Fruit fly (Drosophila melanogaster) whole organism, embryonic: ENCODE results near the gene CG31473.

Source experiments
- Atf3 ChIP-seq: fragments of 200-800 bp; sonication (Bioruptor generic); optimal IDR thresholded peaks from 3 replicates; lab custom pipeline; 2016; ENCODE audit warnings: missing biosample characterization, missing genetic modification characterization
- Awh ChIP-seq: fragments of 200-800 bp; sonication (Bioruptor generic); IDR thresholded peaks from 2 replicates; pipeline ENCODE4, ENCODE4 v1.3.6; 2022; ENCODE audit warnings: missing biosample characterization, missing genetic modification characterization
- CG10209 ChIP-seq: fragments of 200-800 bp; sonication (Bioruptor generic); optimal IDR thresholded peaks from 3 replicates; lab custom pipeline; 2017; ENCODE audit warnings: missing biosample characterization, mild to moderate bottlenecking, missing genetic modification characterization, missing genetic modification reagents
- CG10321 ChIP-seq: fragments of 200-800 bp; sonication (Bioruptor generic); IDR thresholded peaks from 2 replicates; pipeline ENCODE4 v1.3.6; 2022; ENCODE audit warnings: missing biosample characterization, missing genetic modification characterization
- CG12155 ChIP-seq: fragments of 200-800 bp; sonication (Bioruptor generic); optimal IDR thresholded peaks from 3 replicates; lab custom pipeline; 2016; ENCODE audit warnings: missing biosample characterization, missing genetic modification characterization
- CG12219 ChIP-seq: fragments of 200-800 bp; sonication (Bioruptor generic); optimal IDR thresholded peaks from 3 replicates; lab custom pipeline; 2018; ENCODE audit warnings: missing biosample characterization, mild to moderate bottlenecking, missing genetic modification characterization
- CG1233 ChIP-seq: fragments of 200-800 bp; sonication (Bioruptor generic); optimal IDR thresholded peaks from 4 replicates; lab custom pipeline; 2018; ENCODE audit warnings: missing biosample characterization, mild to moderate bottlenecking, missing genetic modification characterization
- CG13123 ChIP-seq: fragments of 200-800 bp; sonication (Bioruptor generic); optimal IDR thresholded peaks from 2 replicates; lab custom pipeline; 2016; ENCODE audit warnings: missing biosample characterization, missing genetic modification characterization
- CG13775 ChIP-seq: fragments of 200-800 bp; sonication (Bioruptor generic); optimal IDR thresholded peaks from 3 replicates; lab custom pipeline; 2017; ENCODE audit warnings: missing biosample characterization, mild to moderate bottlenecking, missing genetic modification characterization
- CG2129 ChIP-seq: fragments of 200-800 bp; sonication (Bioruptor generic); IDR thresholded peaks from 2 replicates; pipeline ENCODE4 v1.3.6; 2022; ENCODE audit warnings: missing biosample characterization, missing genetic modification characterization; ENCODE audit not compliant: partially characterized antibody
- CG31365 ChIP-seq: fragments of 200-800 bp; sonication (Bioruptor generic); optimal IDR thresholded peaks from 2 replicates; lab custom pipeline; 2018; ENCODE audit warnings: missing biosample characterization, mild to moderate bottlenecking, missing genetic modification characterization
- CG3407 ChIP-seq: fragments of 200-800 bp; sonication (Bioruptor generic); optimal IDR thresholded peaks from 2 replicates; lab custom pipeline; 2018; ENCODE audit warnings: missing biosample characterization, mild to moderate bottlenecking, missing genetic modification characterization
- CG4282 ChIP-seq: fragments of 200-800 bp; sonication (Bioruptor generic); optimal IDR thresholded peaks from 2 replicates; lab custom pipeline; 2016; ENCODE audit warnings: missing biosample characterization, missing genetic modification characterization
- CG4730 ChIP-seq: fragments of 200-800 bp; sonication (Bioruptor generic); IDR thresholded peaks from 2 replicates; pipeline ENCODE4 v1.3.6; 2022; ENCODE audit warnings: missing biosample characterization, missing genetic modification characterization
- CG6272 ChIP-seq: fragments of 200-800 bp; sonication (Bioruptor generic); IDR thresholded peaks from 2 replicates; pipeline ENCODE4 v1.3.6; 2022; ENCODE audit warnings: missing biosample characterization, missing genetic modification characterization
- CG6654 ChIP-seq: fragments of 200-800 bp; sonication (Bioruptor generic); optimal IDR thresholded peaks from 2 replicates; lab custom pipeline; 2017; ENCODE audit warnings: missing biosample characterization, mild to moderate bottlenecking, missing genetic modification characterization
- CG7987 ChIP-seq: fragments of 200-800 bp; sonication (Bioruptor generic); optimal IDR thresholded peaks from 2 replicates; lab custom pipeline; 2018; ENCODE audit warnings: missing biosample characterization, mild to moderate bottlenecking, missing genetic modification characterization, moderate library complexity
- CG8388 ChIP-seq: fragments of 200-800 bp; sonication (Bioruptor generic); optimal IDR thresholded peaks from 2 replicates; lab custom pipeline; 2019; ENCODE audit warnings: missing biosample characterization, mild to moderate bottlenecking, missing genetic modification characterization, moderate library complexity
- CG8478 ChIP-seq: fragments of >200 bp; optimal IDR thresholded peaks from 2 replicates; lab custom pipeline; 2018
- CG8924 ChIP-seq: fragments of 200-800 bp; optimal IDR thresholded peaks from 3 replicates; lab custom pipeline; 2019; ENCODE audit warnings: missing biosample characterization, mild to moderate bottlenecking, missing genetic modification characterization, moderate library complexity
- CG9437 ChIP-seq: fragments of 200-800 bp; sonication (Bioruptor generic); optimal IDR thresholded peaks from 2 replicates; lab custom pipeline; 2018; ENCODE audit warnings: missing biosample characterization, mild to moderate bottlenecking, missing genetic modification characterization
- Hmx ChIP-seq: fragments of 200-800 bp; sonication (Bioruptor generic); optimal IDR thresholded peaks from 2 replicates; lab custom pipeline; 2016; ENCODE audit warnings: missing biosample characterization, missing genetic modification characterization
- Hr78 ChIP-seq, 2 experiments: fragments of 200-800 bp in 1 of 2; fragments of >200 bp in 1 of 2; sonication (Bioruptor generic) in 1 of 2; optimal IDR thresholded peaks; 2 replicates each; lab custom pipeline; 2017 to 2019; ENCODE audit warnings: missing biosample characterization in 2 of 2, missing genetic modification characterization in 2 of 2, mild to moderate bottlenecking in 1 of 2, moderate library complexity in 1 of 2
- Hsf ChIP-seq: fragments of 200-800 bp; sonication (Bioruptor generic); optimal IDR thresholded peaks from 3 replicates; lab custom pipeline; 2016; ENCODE audit warnings: missing biosample characterization, missing genetic modification characterization
- Mrtf ChIP-seq: fragments of 200-800 bp; sonication (Bioruptor generic); IDR thresholded peaks from 3 replicates; pipeline ENCODE4 v1.3.6; 2022; ENCODE audit warnings: missing biosample characterization, missing genetic modification characterization
- NC2β ChIP-seq: fragments of 200-800 bp; sonication (Bioruptor generic); optimal IDR thresholded peaks from 2 replicates; lab custom pipeline; 2016; ENCODE audit warnings: missing biosample characterization, missing genetic modification characterization
- NK7.1 ChIP-seq: fragments of 200-800 bp; sonication (Bioruptor generic); optimal IDR thresholded peaks from 3 replicates; lab custom pipeline; 2016; ENCODE audit warnings: missing biosample characterization, missing genetic modification characterization
- Opbp ChIP-seq: fragments of 200-800 bp; sonication (Bioruptor generic); IDR thresholded peaks from 3 replicates; pipeline ENCODE4 v1.3.6; 2022; ENCODE audit warnings: missing biosample characterization, missing genetic modification characterization; ENCODE audit not compliant: partially characterized antibody
- PHDP ChIP-seq: fragments of 200-800 bp; sonication (Bioruptor generic); optimal IDR thresholded peaks from 3 replicates; lab custom pipeline; 2018; ENCODE audit warnings: missing biosample characterization, mild to moderate bottlenecking, missing genetic modification characterization, moderate library complexity
- Sin3A ChIP-seq: fragments of >200 bp; optimal IDR thresholded peaks from 2 replicates; lab custom pipeline; 2018
- Spps ChIP-seq: fragments of 200-800 bp; sonication (Bioruptor generic); optimal IDR thresholded peaks from 2 replicates; lab custom pipeline; 2018; ENCODE audit warnings: missing biosample characterization, mild to moderate bottlenecking, missing genetic modification characterization
- Xrp1 ChIP-seq: fragments of 200-800 bp; sonication (Bioruptor generic); IDR thresholded peaks from 2 replicates; pipeline ENCODE4 v1.3.6; 2022; ENCODE audit warnings: missing biosample characterization, missing genetic modification characterization
- bigmax ChIP-seq: fragments of 200-800 bp; sonication (Bioruptor generic); optimal IDR thresholded peaks from 2 replicates; lab custom pipeline; 2018; ENCODE audit warnings: missing biosample characterization, mild to moderate bottlenecking, missing genetic modification characterization
- bowl ChIP-seq: fragments of 200-800 bp; sonication (Bioruptor generic); IDR thresholded peaks from 2 replicates; pipeline ENCODE4 v1.3.6; 2022; ENCODE audit warnings: missing biosample characterization, missing genetic modification characterization
- cas ChIP-seq: fragments of 200-800 bp; sonication (Bioruptor generic); IDR thresholded peaks from 2 replicates; pipeline ENCODE4 v1.3.6; 2022; ENCODE audit warnings: missing biosample characterization, missing genetic modification characterization
- danr ChIP-seq: fragments of 200-800 bp; sonication (Bioruptor generic); IDR thresholded peaks from 2 replicates; pipeline ENCODE4 v1.3.6; 2022; ENCODE audit warnings: missing biosample characterization, missing genetic modification characterization
- dati ChIP-seq: fragments of 200-800 bp; sonication (Bioruptor generic); IDR thresholded peaks from 2 replicates; pipeline ENCODE4 v1.3.6; 2022; ENCODE audit warnings: missing biosample characterization, missing genetic modification characterization
- insv ChIP-seq, 2 experiments: fragments of 200-800 bp; sonication (Bioruptor generic); optimal IDR thresholded peaks; 3 replicates each; lab custom pipeline; 2016 to 2018; ENCODE audit warnings: missing biosample characterization in 2 of 2, missing genetic modification characterization in 2 of 2
- jing ChIP-seq: fragments of 200-800 bp; sonication (Bioruptor generic); optimal IDR thresholded peaks from 2 replicates; lab custom pipeline; 2018; ENCODE audit warnings: missing biosample characterization, mild to moderate bottlenecking, missing genetic modification characterization
- nmo ChIP-seq: fragments of 200-800 bp; sonication (Bioruptor generic); optimal IDR thresholded peaks from 2 replicates; lab custom pipeline; 2018; ENCODE audit warnings: missing biosample characterization, mild to moderate bottlenecking, missing genetic modification characterization, moderate library complexity
- onecut ChIP-seq: fragments of 200-800 bp; sonication (Bioruptor generic); IDR thresholded peaks from 2 replicates; pipeline ENCODE4 v1.3.6; 2022; ENCODE audit warnings: missing biosample characterization, missing genetic modification characterization
- p53 ChIP-seq: fragments of 200-800 bp; sonication (Bioruptor generic); optimal IDR thresholded peaks from 2 replicates; lab custom pipeline; 2016; ENCODE audit warnings: missing biosample characterization, missing genetic modification characterization
- pan ChIP-seq, 4 experiments: fragments of >200 bp in 3 of 4; fragments of 200-800 bp in 1 of 4; sonication (Bioruptor generic) in 1 of 4; optimal IDR thresholded peaks in 3 of 4; IDR thresholded peaks in 1 of 4; 2 replicates each; pipeline versions ENCODE4 v1.3.6 to Lab custom; 2017 to 2022; ENCODE audit warnings: missing biosample characterization in 2 of 4, missing genetic modification characterization in 2 of 4, mixed read lengths in 1 of 4
- pita ChIP-seq: fragments of 200-800 bp; sonication (Bioruptor generic); optimal IDR thresholded peaks from 2 replicates; lab custom pipeline; 2017; ENCODE audit warnings: missing biosample characterization, mild to moderate bottlenecking, missing genetic modification characterization
- prd ChIP-seq, 3 experiments: fragments of >200 bp in 2 of 3; fragments of 200-800 bp in 1 of 3; sonication (Bioruptor generic) in 1 of 3; optimal IDR thresholded peaks in 2 of 3; IDR thresholded peaks in 1 of 3; 2 replicates in 2 of 3; 3 replicates in 1 of 3; pipeline versions ENCODE4 v1.3.6 to Lab custom; 2017 to 2022; ENCODE audit warnings: missing biosample characterization in 1 of 3, missing genetic modification characterization in 1 of 3
- psq ChIP-seq: fragments of 200-800 bp; sonication (Bioruptor generic); optimal IDR thresholded peaks from 2 replicates; lab custom pipeline; 2017; ENCODE audit warnings: missing biosample characterization, missing genetic modification characterization
- row ChIP-seq: fragments of 200-800 bp; sonication (Bioruptor generic); IDR thresholded peaks from 3 replicates; pipeline ENCODE4 v1.3.6; 2022; ENCODE audit warnings: missing biosample characterization, missing genetic modification characterization
- salm ChIP-seq: fragments of 200-800 bp; sonication (Bioruptor generic); optimal IDR thresholded peaks from 2 replicates; lab custom pipeline; 2018; ENCODE audit warnings: missing biosample characterization, mild to moderate bottlenecking, missing genetic modification characterization
- sc ChIP-seq, 3 experiments: fragments of >200 bp in 2 of 3; fragments of 200-800 bp in 1 of 3; sonication (Bioruptor generic) in 1 of 3; optimal IDR thresholded peaks; 2 replicates in 2 of 3; 3 replicates in 1 of 3; lab custom pipeline; 2017; ENCODE audit warnings: mild to moderate bottlenecking in 1 of 3, missing biosample characterization in 1 of 3, missing genetic modification characterization in 1 of 3, missing genetic modification reagents in 1 of 3
- sr ChIP-seq: fragments of 200-800 bp; sonication (Bioruptor generic); IDR thresholded peaks from 3 replicates; pipeline ENCODE4 v1.3.6; 2022; ENCODE audit warnings: missing biosample characterization, missing genetic modification characterization
- tio ChIP-seq: fragments of 200-800 bp; sonication (Bioruptor generic); optimal IDR thresholded peaks from 2 replicates; lab custom pipeline; 2017; ENCODE audit warnings: missing biosample characterization, missing genetic modification characterization, inconsistent platforms

CG31473 gene

DNA sequence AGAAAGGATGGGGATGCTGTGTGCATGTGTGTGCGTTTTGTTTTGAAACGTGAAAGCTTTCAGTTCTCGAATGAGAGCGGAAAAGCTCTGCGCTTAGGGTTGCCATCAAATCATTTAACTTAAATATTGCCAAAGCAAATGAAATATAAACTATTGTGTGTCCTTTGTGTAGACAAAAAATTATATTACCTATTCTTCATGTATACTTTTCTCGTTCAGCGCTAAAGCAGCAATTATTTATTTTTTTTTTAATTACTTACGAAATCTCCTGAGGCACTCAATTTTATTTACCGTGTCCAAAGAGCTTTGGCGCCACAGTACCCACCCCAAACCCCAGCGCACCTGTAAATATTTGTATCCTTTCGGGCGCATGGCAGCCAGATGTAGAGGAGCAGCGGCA lies 9.9 kb downstream of the CG31473 start (continued):
- peak; percentile 32 for TF ChIP-seq CG13775
- no peak for TF ChIP-seq CG12155
- TF ChIP-seq prd (optimal IDR thresholded peaks at IDR 0.05; lab: Kevin White, UChicago): no peak
- peak; percentile 50; the same call in 2 of the 3 replicates for TF ChIP-seq prd (GFP tag; IDR thresholded peaks at IDR 0.05; lab: Robert Waterston, UW)
- TF ChIP-seq pan (optimal IDR thresholded peaks at IDR 0.05; lab: Kevin White, UChicago): no peak
- TF ChIP-seq pan (GFP tag; optimal IDR thresholded peaks at IDR 0.05 in 1 of 2, IDR thresholded peaks at IDR 0.05 in 1 of 2): no peak
- TF ChIP-seq dati (GFP tag; lab: Robert Waterston, UW): 0 out of 2 replicates have a peak, but pooled peaks have one; percentile 18
- no peak for TF ChIP-seq nmo
- no peak for TF ChIP-seq Mrtf
- TF ChIP-seq tio (GFP tag; lab: Kevin White, UChicago): no peak
- TF ChIP-seq bigmax (GFP tag; lab: Kevin White, UChicago): no peak
- TF ChIP-seq jing (GFP tag; lab: Kevin White, UChicago): no peak
- no peak for TF ChIP-seq CG8924 (tag; lab: Kevin White, UChicago)
- TF ChIP-seq CG3407 (GFP tag; lab: Kevin White, UChicago): no peak
- TF ChIP-seq CG8478 (lab: Kevin White, UChicago): no peak
- TF ChIP-seq CG4282 (GFP tag; lab: Kevin White, UChicago): no peak
- no peak for TF ChIP-seq CG10321
- peak; percentile 28 for TF ChIP-seq PHDP
- TF ChIP-seq CG31365 (tag; lab: Kevin White, UChicago): no peak
- TF ChIP-seq Hr78 (GFP tag; optimal IDR thresholded peaks at IDR 0.05; lab: Kevin White, UChicago): no peak
- TF ChIP-seq NK7.1 (GFP tag; lab: Kevin White, UChicago): no peak
- no peak for TF ChIP-seq Opbp (GFP tag; lab: Robert Waterston, UW)
- no peak for TF ChIP-seq CG1233 (GFP tag; lab: Kevin White, UChicago)
- TF ChIP-seq CG6272 (GFP tag; lab: Robert Waterston, UW): no peak
- TF ChIP-seq CG8388 (GFP tag; lab: Kevin White, UChicago): no peak
- no peak for TF ChIP-seq bowl (GFP tag; lab: Robert Waterston, UW)
- no peak for TF ChIP-seq p53 (GFP tag; lab: Kevin White, UChicago)
- TF ChIP-seq cas: no peak
- peak; percentile 74 for TF ChIP-seq row (GFP tag; lab: Robert Waterston, UW)
- TF ChIP-seq salm (tag; lab: Kevin White, UChicago): no peak
- TF ChIP-seq Xrp1 (GFP tag; lab: Robert Waterston, UW): no peak
- TF ChIP-seq onecut: no peak
- no peak for TF ChIP-seq Atf3 (GFP tag; lab: Kevin White, UChicago)
- no peak for TF ChIP-seq pita (GFP tag; lab: Kevin White, UChicago)
- TF ChIP-seq NC2β (GFP tag; lab: Kevin White, UChicago): no peak
- no peak for TF ChIP-seq CG9437
- TF ChIP-seq sr (GFP tag; lab: Robert Waterston, UW): no peak
- TF ChIP-seq CG7987 (GFP tag; lab: Kevin White, UChicago): no peak
- no peak for TF ChIP-seq CG13123 (GFP tag; lab: Kevin White, UChicago)
- no peak for TF ChIP-seq CG2129 (GFP tag; lab: Robert Waterston, UW)
- TF ChIP-seq Spps (tag; lab: Kevin White, UChicago): no peak
- no peak for TF ChIP-seq sc (optimal IDR thresholded peaks at IDR 0.05; lab: Kevin White, UChicago)
- TF ChIP-seq sc (GFP tag; optimal IDR thresholded peaks at IDR 0.05; lab: Kevin White, UChicago): no peak
- peak; percentile 42 for TF ChIP-seq Hsf (GFP tag; lab: Kevin White, UChicago)
- TF ChIP-seq CG4730: no peak
- no peak for TF ChIP-seq Sin3A (lab: Kevin White, UChicago)
- no peak for TF ChIP-seq Hmx
- TF ChIP-seq CG6654 (GFP tag; lab: Kevin White, UChicago): no peak
- no peak for TF ChIP-seq CG12219
- TF ChIP-seq CG10209 (GFP tag; lab: Kevin White, UChicago): peak; percentile 36
- TF ChIP-seq insv (GFP tag; optimal IDR thresholded peaks at IDR 0.05; lab: Kevin White, UChicago): no peak
- TF ChIP-seq Awh (GFP tag; lab: Robert Waterston, UW): no peak
- 0 out of 2 replicates have a peak, but pooled peaks have one; percentile 22 for TF ChIP-seq danr (GFP tag; lab: Robert Waterston, UW)
- TF ChIP-seq psq (GFP tag; lab: Kevin White, UChicago): no peak
